Worm (Caenorhabditis elegans): ENCODE data around the gene K03H1.12.

The K03H1.12 gene

ce11 chrIII:9991324-9991723 is 49.9 kb downstream of the K03H1.12 start:
- TF ChIP-seq mep-1 (tag; optimal IDR thresholded peaks at IDR 0.05) (no peak), Y75B8A.6 (GFP tag; IDR thresholded peaks at IDR 0.05) (no peak), php-3 (GFP tag; IDR thresholded peaks at IDR 0.05) (no peak), zip-11 (GFP tag; IDR thresholded peaks at IDR 0.05) (no peak), Y105C5A.15 (GFP tag; IDR thresholded peaks at IDR 0.05) (no peak), egl-43 (GFP tag; IDR thresholded peaks at IDR 0.05) (no peak), mdt-29 (GFP tag; IDR thresholded peaks at IDR 0.05) (no peak), nhr-25 (tag; optimal IDR thresholded peaks at IDR 0.05; ENCODE audit: borderline replicate concordance, insufficient read depth) (no peak), pqm-1 (tag; optimal IDR thresholded peaks at IDR 0.05) (no peak), daf-12 (tag; optimal IDR thresholded peaks at IDR 0.05) (no peak), F26F4.8 (GFP tag; conservative IDR thresholded peaks at IDR 0.05) (no peak), hlh-11 (tag; optimal IDR thresholded peaks at IDR 0.05) (no peak), madf-5 (GFP tag; IDR thresholded peaks at IDR 0.05) (no peak), aly-2 (tag; optimal IDR thresholded peaks at IDR 0.05) (no peak), unc-39 (tag; optimal IDR thresholded peaks at IDR 0.05) (no peak), lin-39 (tag; optimal IDR thresholded peaks at IDR 0.05) (no peak), lin-1 (GFP tag; IDR thresholded peaks at IDR 0.05) (no peak)

Data from whole organism, L4 larva.